Fruit fly (Drosophila melanogaster): ENCODE results near the gene Eno.

DNA sequence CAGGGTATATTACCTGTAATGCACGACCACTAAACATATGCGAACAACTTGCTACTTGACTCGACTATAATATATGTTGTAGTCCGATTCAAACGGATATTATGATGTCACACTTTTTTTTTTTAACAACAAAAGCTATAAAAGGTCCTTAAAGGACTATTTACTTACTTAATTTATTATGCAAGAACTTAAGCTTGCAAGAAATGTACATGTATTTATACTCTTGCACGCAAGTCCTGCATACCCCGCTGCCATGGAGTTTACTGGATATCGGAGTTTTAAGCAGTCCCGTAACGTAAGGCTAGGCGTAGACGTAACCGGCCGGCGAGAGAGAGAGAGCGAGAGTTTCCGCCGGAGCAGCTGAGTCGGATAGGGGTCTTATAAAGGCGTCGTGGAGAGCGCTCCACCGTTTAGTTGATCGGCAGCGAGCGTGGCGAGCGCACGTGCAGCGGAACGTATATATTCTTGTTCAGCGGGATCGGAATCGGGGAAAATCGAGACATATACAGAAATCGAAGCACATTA is 7.7 kb upstream of the Eno start:
- no peak for TF ChIP-seq psq (optimal IDR thresholded peaks at IDR 0.05)
- TF ChIP-seq h (optimal IDR thresholded peaks at IDR 0.05), result no peak
- no peak for TF ChIP-seq Sin3A (optimal IDR thresholded peaks at IDR 0.05)
